Comparison of ENCODE assay signal across 2 fruit fly cellular contexts in genomic region chr2L:3844135-3844534, dm6.
TF ChIP-seq lines count a peak whose summit lies in the region.

No protein-coding gene starts in this region.

TF ChIP-seq in whole organism, embryonic, 481 proteins besides CTCF, POLR2A, EP300 and RAD21 (continued from another document):
- peak; percentile 9; the same call in 1 of the 3 replicates for TF ChIP-seq row (GFP tag; IDR thresholded peaks at IDR 0.05; lab: Robert Waterston, UW)
- TF ChIP-seq Ssrp (tag; optimal IDR thresholded peaks at IDR 0.05; lab: Kevin White, UChicago): peak; percentile 2
- no peak for TF ChIP-seq aop (GFP tag; IDR thresholded peaks at IDR 0.05; lab: Robert Waterston, UW)
- peak in 1 of 3 experiments; percentile 0 for TF ChIP-seq lola (GFP tag; optimal IDR thresholded peaks at IDR 0.05; lab: Kevin White, UChicago)
- TF ChIP-seq Oli (tag; optimal IDR thresholded peaks at IDR 0.05; lab: Kevin White, UChicago): peak; percentile 0
- TF ChIP-seq ind (GFP tag; optimal IDR thresholded peaks at IDR 0.05; lab: Kevin White, UChicago): no peak
- peak; percentile 52 for TF ChIP-seq dmrt11E (tag; optimal IDR thresholded peaks at IDR 0.05; lab: Kevin White, UChicago)
- no peak for TF ChIP-seq Abd-B (GFP tag; optimal IDR thresholded peaks at IDR 0.05; lab: Kevin White, UChicago)
- TF ChIP-seq ci (GFP tag; IDR thresholded peaks at IDR 0.05; lab: Robert Waterston, UW): peak; percentile 53; the same call in 1 of the 3 replicates
- no peak for TF ChIP-seq CG12104 (GFP tag; optimal IDR thresholded peaks at IDR 0.05; lab: Kevin White, UChicago)
- peak; percentile 3 for TF ChIP-seq CG30403 (GFP tag; optimal IDR thresholded peaks at IDR 0.05; lab: Kevin White, UChicago)

TF ChIP-seq in whole organism, prepupa, 60 proteins besides CTCF, POLR2A, EP300 and RAD21 (continued from another document):
- TF ChIP-seq CG10669 (GFP tag; optimal IDR thresholded peaks at IDR 0.05; lab: Kevin White, UChicago) (no peak), Ets96B (tag; optimal IDR thresholded peaks at IDR 0.05; lab: Kevin White, UChicago) (no peak), CG34406 (GFP tag; optimal IDR thresholded peaks at IDR 0.05; lab: Kevin White, UChicago) (peak; percentile 33), pdm3 (GFP tag; optimal IDR thresholded peaks at IDR 0.05; lab: Kevin White, UChicago) (peak; percentile 37), net (GFP tag; optimal IDR thresholded peaks at IDR 0.05; lab: Kevin White, UChicago) (peak; percentile 5), CG10631 (GFP tag; optimal IDR thresholded peaks at IDR 0.05; lab: Kevin White, UChicago) (no peak), spab (GFP tag; optimal IDR thresholded peaks at IDR 0.05; lab: Kevin White, UChicago) (no peak), Lpt (GFP tag; optimal IDR thresholded peaks at IDR 0.05; lab: Kevin White, UChicago) (no peak), CG3919 (GFP tag; optimal IDR thresholded peaks at IDR 0.05; lab: Kevin White, UChicago) (no peak), cyc (GFP tag; optimal IDR thresholded peaks at IDR 0.05; lab: Kevin White, UChicago) (no peak), topi (GFP tag; optimal IDR thresholded peaks at IDR 0.05; lab: Kevin White, UChicago) (no peak), achi (GFP tag; optimal IDR thresholded peaks at IDR 0.05; lab: Kevin White, UChicago) (no peak), CG4318 (GFP tag; optimal IDR thresholded peaks at IDR 0.05; lab: Kevin White, UChicago) (no peak), Ets21C (GFP tag; optimal IDR thresholded peaks at IDR 0.05; lab: Kevin White, UChicago) (peak; percentile 24), CG8319 (GFP tag; optimal IDR thresholded peaks at IDR 0.05; lab: Kevin White, UChicago) (no peak), svp (GFP tag; lab: Kevin White, UChicago) (no peak), Eip75B (GFP tag; optimal IDR thresholded peaks at IDR 0.05; lab: Kevin White, UChicago) (peak; percentile 11), CG8632 (GFP tag; optimal IDR thresholded peaks at IDR 0.05; lab: Kevin White, UChicago) (no peak), Smox (GFP tag; optimal IDR thresholded peaks at IDR 0.05; lab: Kevin White, UChicago) (peak; percentile 43), CG31627 (GFP tag; optimal IDR thresholded peaks at IDR 0.05; lab: Kevin White, UChicago) (no peak), fkh (GFP tag; optimal IDR thresholded peaks at IDR 0.05; lab: Kevin White, UChicago) (no peak), Sox102F (GFP tag; optimal IDR thresholded peaks at IDR 0.05; lab: Kevin White, UChicago) (peak; percentile 53), CG6854 (GFP tag; optimal IDR thresholded peaks at IDR 0.05; lab: Kevin White, UChicago) (no peak), CG15336 (GFP tag; IDR thresholded peaks at IDR 0.05; lab: Robert Waterston, UW) (no peak), Hr39 (GFP tag; optimal IDR thresholded peaks at IDR 0.05; lab: Kevin White, UChicago) (peak; percentile 49), vri (GFP tag; optimal IDR thresholded peaks at IDR 0.05; lab: Kevin White, UChicago) (peak; percentile 41), salr (GFP tag; optimal IDR thresholded peaks at IDR 0.05; lab: Kevin White, UChicago) (no peak), CG1621 (tag; optimal IDR thresholded peaks at IDR 0.05; lab: Kevin White, UChicago) (no peak)
TF ChIP-seq in whole organism, prepupa: peak in this region for 15.
